Worm (Caenorhabditis elegans) whole organism, L4 larva: ENCODE measurements around the gene dhs-20.

Experiments
- D1046.2 ChIP-seq: fragments of 200-800 bp; sonication (Bioruptor generic); IDR thresholded peaks from 2 replicates; pipeline ENCODE4 v1.3.6; 2022; ENCODE audit warnings: missing genetic modification characterization, missing compliant biosample characterization
- F37D6.2 ChIP-seq: sonication (generic microtip); optimal IDR thresholded peaks from 2 replicates; lab custom pipeline; 2016; ENCODE audit warnings: mild to moderate bottlenecking, missing genetic modification characterization, missing compliant biosample characterization
- F49E8.2 ChIP-seq: sonication (generic microtip); optimal IDR thresholded peaks from 2 replicates; lab custom pipeline; 2016; ENCODE audit warnings: missing compliant biosample characterization, mild to moderate bottlenecking, missing genetic modification characterization, borderline replicate concordance
- aha-1 ChIP-seq: fragments of 150-350 bp; peaks from one replicate; lab custom pipeline; 2014; ENCODE audit warnings: missing biosample characterization, missing genetic modification characterization
- ceh-44 ChIP-seq: fragments of 200-800 bp; sonication (Bioruptor generic); IDR thresholded peaks from 2 replicates; pipeline ENCODE4 v1.3.6; 2022; ENCODE audit warnings: missing genetic modification reagents, missing genetic modification characterization, missing compliant biosample characterization
- egl-27 ChIP-seq: sonication (generic microtip); optimal IDR thresholded peaks from 3 replicates; lab custom pipeline; 2017; ENCODE audit warnings: missing biosample characterization, missing genetic modification reagents, missing genetic modification characterization
- mxl-2 ChIP-seq: fragments of 200-800 bp; sonication (Bioruptor generic); conservative IDR thresholded peaks from 2 replicates; pipeline ENCODE4 v1.3.6; 2022; ENCODE audit warnings: missing genetic modification reagents, missing genetic modification characterization, missing compliant biosample characterization
- nhr-77 ChIP-seq: fragments of 150-350 bp; optimal IDR thresholded peaks from 2 replicates; lab custom pipeline; 2014; ENCODE audit warnings: missing biosample characterization, missing genetic modification characterization
- saeg-2 ChIP-seq: fragments of 200-800 bp; sonication (Bioruptor generic); IDR thresholded peaks from 2 replicates; pipeline ENCODE4 v1.3.6; 2022; ENCODE audit warnings: missing genetic modification reagents, missing genetic modification characterization, missing compliant biosample characterization
- unc-130 ChIP-seq: sonication (generic microtip); optimal IDR thresholded peaks from 2 replicates; lab custom pipeline; 2016; ENCODE audit warnings: missing genetic modification reagents, missing genetic modification characterization, missing compliant biosample characterization
- zfp-2 ChIP-seq: sonication (generic microtip); optimal IDR thresholded peaks from 2 replicates; lab custom pipeline; 2016; ENCODE audit warnings: mild to moderate bottlenecking, missing genetic modification characterization, missing compliant biosample characterization
- zip-2 ChIP-seq: fragments of 150-350 bp; optimal IDR thresholded peaks from 2 replicates; lab custom pipeline; 2014; ENCODE audit warnings: missing biosample characterization, missing genetic modification characterization
- ztf-7 ChIP-seq: fragments of 150-350 bp; optimal IDR thresholded peaks from 2 replicates; lab custom pipeline; 2014; ENCODE audit warnings: missing biosample characterization, missing genetic modification characterization

The dhs-20 gene

ce11 chrV:11552379-11552778, 52.0 kb downstream of the dhs-20 start, which contains the start of gene srx-85:
Gene srx-85, plus strand, starts transcription at chrV:11552679.
- TF ChIP-seq zfp-2 (tag; lab: Kevin White, UChicago) (no peak), F37D6.2 (tag; lab: Kevin White, UChicago) (no peak), unc-130 (GFP tag; lab: Kevin White, UChicago) (no peak), mxl-2 (no peak), nhr-77 (tag; lab: Kevin White, UChicago) (no peak), F49E8.2 (tag; lab: Kevin White, UChicago) (no peak), ceh-44 (no peak), zip-2 (no peak), saeg-2 (GFP tag; lab: Robert Waterston, UW) (no peak), egl-27 (tag; lab: Kevin White, UChicago) (no peak), aha-1 (tag; lab: Kevin White, UChicago) (no peak), ztf-7 (no peak), D1046.2 (GFP tag; lab: Robert Waterston, UW) (no peak)
